Fruit fly (Drosophila melanogaster): ENCODE measurements around the gene RunxA.

The RunxA gene

dm6 chrX:20656535-20657350 lies 33.2 kb upstream of the RunxA start, which contains the start of gene Cyp6v1 (continued):
- no peak for TF ChIP-seq corto (GFP tag; optimal IDR thresholded peaks at IDR 0.05)
- no peak for TF ChIP-seq H15 (GFP tag; IDR thresholded peaks at IDR 0.05)
- no peak for TF ChIP-seq CG7745 (tag; optimal IDR thresholded peaks at IDR 0.05)
- TF ChIP-seq Vsx1 (GFP tag; optimal IDR thresholded peaks at IDR 0.05): no peak
- TF ChIP-seq fru (optimal IDR thresholded peaks at IDR 0.05): no peak
- no peak for TF ChIP-seq Dad (GFP tag; optimal IDR thresholded peaks at IDR 0.05)
- peak; percentile 33 for TF ChIP-seq CG6765 (GFP tag; optimal IDR thresholded peaks at IDR 0.05)
- no peak for TF ChIP-seq ranshi (GFP tag; IDR thresholded peaks at IDR 0.05)
- no peak for TF ChIP-seq mld (GFP tag; IDR thresholded peaks at IDR 0.05; ENCODE audit: partially characterized antibody)
- peak; percentile 5 for TF ChIP-seq mam (GFP tag; optimal IDR thresholded peaks at IDR 0.05)
- no peak for TF ChIP-seq tin (GFP tag; optimal IDR thresholded peaks at IDR 0.05)
- no peak for TF ChIP-seq bbx (GFP tag; IDR thresholded peaks at IDR 0.05; ENCODE audit: partially characterized antibody)
- TF ChIP-seq vnd (GFP tag; IDR thresholded peaks at IDR 0.05; ENCODE audit: partially characterized antibody): no peak
- TF ChIP-seq inv (GFP tag; IDR thresholded peaks at IDR 0.05; ENCODE audit: partially characterized antibody): no peak
- TF ChIP-seq gsb-n (tag; optimal IDR thresholded peaks at IDR 0.05): no peak
- no peak for TF ChIP-seq E2f1 (GFP tag; IDR thresholded peaks at IDR 0.05)
- peak; percentile 34 for TF ChIP-seq CG13424 (tag; optimal IDR thresholded peaks at IDR 0.05)
- no peak for TF ChIP-seq twi (tag; optimal IDR thresholded peaks at IDR 0.05)
- no peak for TF ChIP-seq pfk (GFP tag; optimal IDR thresholded peaks at IDR 0.05)
- no peak for TF ChIP-seq CHES-1-like (GFP tag; optimal IDR thresholded peaks at IDR 0.05)
- peak; percentile 54 for TF ChIP-seq caup (GFP tag; optimal IDR thresholded peaks at IDR 0.05; ENCODE audit: severe bottlenecking)
- peak; percentile 40 for TF ChIP-seq CG15011 (GFP tag; optimal IDR thresholded peaks at IDR 0.05)
- TF ChIP-seq BtbVII (GFP tag; optimal IDR thresholded peaks at IDR 0.05): no peak
- no peak for TF ChIP-seq CG11398 (GFP tag; optimal IDR thresholded peaks at IDR 0.05)
- TF ChIP-seq Sox102F (GFP tag; optimal IDR thresholded peaks at IDR 0.05): peak; percentile 22
- TF ChIP-seq CG17568 (GFP tag; optimal IDR thresholded peaks at IDR 0.05): no peak
- no peak for TF ChIP-seq stc (GFP tag; IDR thresholded peaks at IDR 0.05)
- TF ChIP-seq CG15269 (tag; optimal IDR thresholded peaks at IDR 0.05): peak; percentile 54
- TF ChIP-seq CG2199 (GFP tag; IDR thresholded peaks at IDR 0.05): no peak
- no peak for TF ChIP-seq Dip3 (GFP tag; optimal IDR thresholded peaks at IDR 0.05)
- TF ChIP-seq CG11085 (GFP tag; IDR thresholded peaks at IDR 0.05): no peak
- TF ChIP-seq CG14014 (GFP tag; IDR thresholded peaks at IDR 0.05): no peak; the same call in 1 of the 2 replicates
- peak; percentile 3 for TF ChIP-seq kay (GFP tag; optimal IDR thresholded peaks at IDR 0.05)
- 0 out of 2 replicates have a peak, but pooled peaks have one; percentile 19 for TF ChIP-seq klu (GFP tag; IDR thresholded peaks at IDR 0.05)
- TF ChIP-seq HmgZ (tag; optimal IDR thresholded peaks at IDR 0.05): no peak
- no peak for TF ChIP-seq br (optimal IDR thresholded peaks at IDR 0.05)
- no peak for TF ChIP-seq CG6791 (GFP tag; IDR thresholded peaks at IDR 0.05; ENCODE audit: partially characterized antibody)
- TF ChIP-seq bcd (GFP tag; optimal IDR thresholded peaks at IDR 0.05): peak; percentile 63
- TF ChIP-seq Doc3 (GFP tag; IDR thresholded peaks at IDR 0.05; ENCODE audit: partially characterized antibody): no peak
- TF ChIP-seq Dfd (GFP tag; optimal IDR thresholded peaks at IDR 0.05): no peak
- peak; percentile 44 for TF ChIP-seq tio (GFP tag; optimal IDR thresholded peaks at IDR 0.05)
- TF ChIP-seq vvl (GFP tag; IDR thresholded peaks at IDR 0.05): no peak; the same call in 1 of the 2 replicates
- TF ChIP-seq Hr78 (GFP tag; optimal IDR thresholded peaks at IDR 0.05): no peak
- TF ChIP-seq CG8944 (GFP tag; optimal IDR thresholded peaks at IDR 0.05): no peak
- no peak for TF ChIP-seq jumu (GFP tag; optimal IDR thresholded peaks at IDR 0.05)
- peak; percentile 36 for TF ChIP-seq Hand (GFP tag; optimal IDR thresholded peaks at IDR 0.05)
- no peak for TF ChIP-seq CG4707 (GFP tag; optimal IDR thresholded peaks at IDR 0.05)
- no peak for TF ChIP-seq Camta (GFP tag; optimal IDR thresholded peaks at IDR 0.05)
- TF ChIP-seq CG16815 (GFP tag; optimal IDR thresholded peaks at IDR 0.05): peak; percentile 34

Data from whole organism, embryonic.